Worm (Caenorhabditis elegans) whole organism, L1 larva: Measurements from ENCODE around the gene F56D2.5.

Experiments used
- ama-1 ChIP-seq: fragments of 150-350 bp; optimal IDR thresholded peaks from 2 replicates; lab custom pipeline; 2014
- elt-3 ChIP-seq, 6 experiments: fragments of 150-350 bp in 1 of 6; sonication (generic microtip); optimal IDR thresholded peaks; 2 replicates each; lab custom pipeline; 2017 to 2018; ENCODE audit warnings: missing biosample characterization in 6 of 6, missing genetic modification characterization in 6 of 6, inconsistent platforms in 1 of 6
- lir-3 ChIP-seq: sonication (generic microtip); optimal IDR thresholded peaks from 2 replicates; lab custom pipeline; 2016; ENCODE audit warnings: mild to moderate bottlenecking, missing genetic modification characterization, moderate library complexity, missing compliant biosample characterization; ENCODE audit not compliant: poor library complexity
- nhr-11 ChIP-seq: fragments of 150-350 bp; optimal IDR thresholded peaks from 2 replicates; lab custom pipeline; 2014; ENCODE audit warnings: missing biosample characterization, missing genetic modification characterization

- TF ChIP-seq lir-3, result no peak
- TF ChIP-seq ama-1 (lab: Kevin White, UChicago), result no peak
- TF ChIP-seq elt-3 (tag; optimal IDR thresholded peaks at IDR 0.05; lab: Kevin White, UChicago), result no peak
- TF ChIP-seq nhr-11 (tag; lab: Kevin White, UChicago), result no peak
These were observed 41.2 kb upstream of the F56D2.5 start for ce11 chrIII:5622232-5623009.
